Worm (Caenorhabditis elegans): Measurements from ENCODE around the gene memo-1.

ce11 chrV:7806629-7807028 lies 40.3 kb downstream of the memo-1 start:
- TF ChIP-seq ztf-23 (GFP tag; IDR thresholded peaks at IDR 0.05) (no peak), tab-1 (GFP tag; IDR thresholded peaks at IDR 0.05) (no peak), flt-1 (GFP tag; IDR thresholded peaks at IDR 0.05) (no peak), T22C8.4 (GFP tag; IDR thresholded peaks at IDR 0.05) (no peak), klf-2 (GFP tag; conservative IDR thresholded peaks at IDR 0.05) (no peak), ref-1 (GFP tag; conservative IDR thresholded peaks at IDR 0.05) (no peak), cog-1 (tag; optimal IDR thresholded peaks at IDR 0.05) (no peak), ztf-29 (GFP tag; IDR thresholded peaks at IDR 0.05) (no peak)

Measured in whole organism, midembryonic.